Fruit fly (Drosophila melanogaster) whole organism, embryonic: ENCODE measurements around the gene Unc-115a.
A peak's percentile ranks its signal among the peaks of the same experiment; 100 is the strongest.

Experiments used
- Asciz ChIP-seq: fragments of 200-800 bp; sonication (Bioruptor generic); optimal IDR thresholded peaks from 2 replicates; lab custom pipeline; 2017; ENCODE audit warnings: missing biosample characterization, mild to moderate bottlenecking, missing genetic modification characterization, missing genetic modification reagents
- BtbVII ChIP-seq: fragments of 200-800 bp; sonication (Bioruptor generic); optimal IDR thresholded peaks from 3 replicates; lab custom pipeline; 2017; ENCODE audit warnings: missing biosample characterization, mild to moderate bottlenecking, missing genetic modification characterization
- CG1024 ChIP-seq: fragments of 200-800 bp; sonication (Bioruptor generic); IDR thresholded peaks from 2 replicates; pipeline ENCODE4 v1.3.6; 2022; ENCODE audit warnings: missing biosample characterization, missing genetic modification characterization
- CG10274 ChIP-seq: fragments of 200-800 bp; sonication (Bioruptor generic); optimal IDR thresholded peaks from 3 replicates; lab custom pipeline; 2017; ENCODE audit warnings: missing biosample characterization, mild to moderate bottlenecking, missing genetic modification characterization
- CG11093 ChIP-seq: fragments of 200-800 bp; sonication (Bioruptor generic); IDR thresholded peaks from 3 replicates; pipeline ENCODE4 v1.3.6; 2022; ENCODE audit warnings: missing biosample characterization, missing genetic modification characterization
- CG1602 ChIP-seq: fragments of 200-800 bp; sonication (Bioruptor generic); optimal IDR thresholded peaks from 3 replicates; lab custom pipeline; 2016; ENCODE audit warnings: missing biosample characterization, missing genetic modification characterization
- CG1603 ChIP-seq: fragments of 200-800 bp; sonication (Bioruptor generic); optimal IDR thresholded peaks from 2 replicates; lab custom pipeline; 2019; ENCODE audit warnings: missing biosample characterization, mild to moderate bottlenecking, missing genetic modification characterization, moderate library complexity
- CG16813 ChIP-seq: fragments of 200-800 bp; sonication (Bioruptor generic); IDR thresholded peaks from 3 replicates; pipeline ENCODE4 v1.3.6; 2022; ENCODE audit warnings: missing biosample characterization, missing genetic modification characterization; ENCODE audit not compliant: partially characterized antibody
- CG17359 ChIP-seq: fragments of 200-800 bp; sonication (Bioruptor generic); optimal IDR thresholded peaks from 3 replicates; lab custom pipeline; 2018; ENCODE audit warnings: missing biosample characterization, mild to moderate bottlenecking, missing genetic modification characterization, moderate library complexity
- CG1832 ChIP-seq: fragments of 200-800 bp; sonication (Bioruptor generic); optimal IDR thresholded peaks from 2 replicates; lab custom pipeline; 2017; ENCODE audit warnings: missing biosample characterization, mild to moderate bottlenecking, missing genetic modification characterization, inconsistent platforms
- CG2120 ChIP-seq: fragments of 200-800 bp; sonication (Bioruptor generic); optimal IDR thresholded peaks from 3 replicates; lab custom pipeline; 2016; ENCODE audit warnings: missing biosample characterization, missing genetic modification characterization
- CG2678 ChIP-seq: fragments of 200-800 bp; sonication (Bioruptor generic); optimal IDR thresholded peaks from 3 replicates; lab custom pipeline; 2019; ENCODE audit warnings: missing biosample characterization, mild to moderate bottlenecking, missing genetic modification characterization, moderate library complexity
- CG2712 ChIP-seq: fragments of 200-800 bp; optimal IDR thresholded peaks from 3 replicates; lab custom pipeline; 2019; ENCODE audit warnings: missing biosample characterization, mild to moderate bottlenecking, missing genetic modification characterization, moderate library complexity
- CG30403 ChIP-seq: fragments of 200-800 bp; sonication (Bioruptor generic); optimal IDR thresholded peaks from 3 replicates; lab custom pipeline; 2016; ENCODE audit warnings: missing biosample characterization, missing genetic modification characterization
- CG31388 ChIP-seq: fragments of 200-800 bp; sonication (Bioruptor generic); optimal IDR thresholded peaks from 2 replicates; lab custom pipeline; 2016; ENCODE audit warnings: missing biosample characterization, missing genetic modification characterization
- CG43689 ChIP-seq: fragments of 200-800 bp; sonication (Bioruptor generic); IDR thresholded peaks from 2 replicates; pipeline ENCODE4 v1.3.6; 2022; ENCODE audit warnings: missing biosample characterization, missing genetic modification characterization
- CG5180 ChIP-seq: fragments of 200-800 bp; sonication (Bioruptor generic); optimal IDR thresholded peaks from 3 replicates; lab custom pipeline; 2017; ENCODE audit warnings: missing biosample characterization, missing genetic modification characterization, mild to moderate bottlenecking, moderate library complexity, missing genetic modification reagents
- CG5953 ChIP-seq: fragments of 200-800 bp; sonication (Bioruptor generic); IDR thresholded peaks from 2 replicates; pipeline ENCODE4 v1.3.6; 2022; ENCODE audit warnings: missing biosample characterization, missing genetic modification characterization
- CG8290 ChIP-seq, 3 experiments: fragments of 200-800 bp; sonication (Bioruptor generic); optimal IDR thresholded peaks; 2 replicates each; lab custom pipeline; 2016 to 2019; ENCODE audit warnings: missing biosample characterization in 3 of 3, missing genetic modification characterization in 3 of 3, mild to moderate bottlenecking in 2 of 3, moderate library complexity in 1 of 3
- CG9609 ChIP-seq: fragments of 200-800 bp; sonication (Bioruptor generic); optimal IDR thresholded peaks from 3 replicates; lab custom pipeline; 2016; ENCODE audit warnings: missing biosample characterization, missing genetic modification characterization
- Dad ChIP-seq: fragments of 200-800 bp; sonication (Bioruptor generic); optimal IDR thresholded peaks from 3 replicates; lab custom pipeline; 2016; ENCODE audit warnings: missing biosample characterization, missing genetic modification characterization
- Doc2 ChIP-seq: fragments of 200-800 bp; sonication (Bioruptor generic); IDR thresholded peaks from 2 replicates; pipeline ENCODE4 v1.3.6; 2022; ENCODE audit warnings: missing biosample characterization, missing genetic modification characterization
- Fer1 ChIP-seq: fragments of 200-800 bp; sonication (Bioruptor generic); optimal IDR thresholded peaks from 2 replicates; lab custom pipeline; 2017; ENCODE audit warnings: missing biosample characterization, mild to moderate bottlenecking, missing genetic modification characterization
- HLH3B ChIP-seq: fragments of 200-800 bp; sonication (Bioruptor generic); IDR thresholded peaks from 2 replicates; pipeline ENCODE4 v1.3.6; 2022; ENCODE audit warnings: missing biosample characterization, missing genetic modification characterization
- HmgZ ChIP-seq: fragments of 200-800 bp; sonication (Bioruptor generic); optimal IDR thresholded peaks from 2 replicates; lab custom pipeline; 2018; ENCODE audit warnings: missing biosample characterization, mild to moderate bottlenecking, missing genetic modification characterization
- Hmx ChIP-seq: fragments of 200-800 bp; sonication (Bioruptor generic); optimal IDR thresholded peaks from 2 replicates; lab custom pipeline; 2016; ENCODE audit warnings: missing biosample characterization, missing genetic modification characterization
- NC2β ChIP-seq: fragments of 200-800 bp; sonication (Bioruptor generic); optimal IDR thresholded peaks from 2 replicates; lab custom pipeline; 2016; ENCODE audit warnings: missing biosample characterization, missing genetic modification characterization
- Optix ChIP-seq: fragments of 200-800 bp; sonication (Bioruptor generic); IDR thresholded peaks from 3 replicates; pipeline ENCODE4 v1.3.6; 2022; ENCODE audit warnings: missing biosample characterization, missing genetic modification characterization
- Six4 ChIP-seq: fragments of 200-800 bp; sonication (Bioruptor generic); optimal IDR thresholded peaks from 2 replicates; lab custom pipeline; 2016; ENCODE audit warnings: missing biosample characterization, missing genetic modification characterization
- Sry-δ ChIP-seq: fragments of 200-800 bp; sonication (Bioruptor generic); optimal IDR thresholded peaks from 2 replicates; lab custom pipeline; 2016; ENCODE audit warnings: missing biosample characterization, missing genetic modification characterization
- bsh ChIP-seq, 2 experiments: fragments of 200-800 bp; sonication (Bioruptor generic); optimal IDR thresholded peaks; 2 replicates each; lab custom pipeline; 2017 to 2018; ENCODE audit warnings: mild to moderate bottlenecking in 2 of 2, missing biosample characterization in 2 of 2, missing genetic modification characterization in 2 of 2, moderate library complexity in 1 of 2
- dmrt11E ChIP-seq: fragments of 200-800 bp; sonication (Bioruptor generic); optimal IDR thresholded peaks from 3 replicates; lab custom pipeline; 2018; ENCODE audit warnings: missing biosample characterization, mild to moderate bottlenecking, missing genetic modification characterization, moderate library complexity
- en ChIP-seq: fragments of 200-800 bp; sonication (Bioruptor generic); optimal IDR thresholded peaks from 2 replicates; lab custom pipeline; 2016; ENCODE audit warnings: missing biosample characterization, missing genetic modification characterization
- gem ChIP-seq: fragments of 200-800 bp; sonication (Bioruptor generic); optimal IDR thresholded peaks from 2 replicates; lab custom pipeline; 2019; ENCODE audit warnings: missing biosample characterization, mild to moderate bottlenecking, missing genetic modification characterization, moderate library complexity
- nom ChIP-seq: fragments of 200-800 bp; sonication (Bioruptor generic); optimal IDR thresholded peaks from 2 replicates; lab custom pipeline; 2017; ENCODE audit warnings: missing biosample characterization, missing genetic modification characterization, mild to moderate bottlenecking, moderate library complexity, missing genetic modification reagents
- odd ChIP-seq: fragments of 200-800 bp; sonication (Bioruptor generic); optimal IDR thresholded peaks from 2 replicates; lab custom pipeline; 2017; ENCODE audit warnings: missing biosample characterization, mild to moderate bottlenecking, missing genetic modification characterization
- onecut ChIP-seq: fragments of 200-800 bp; sonication (Bioruptor generic); IDR thresholded peaks from 2 replicates; pipeline ENCODE4 v1.3.6; 2022; ENCODE audit warnings: missing biosample characterization, missing genetic modification characterization
- otp ChIP-seq: fragments of 200-800 bp; sonication (Bioruptor generic); IDR thresholded peaks from 3 replicates; pipeline ENCODE4, ENCODE4 v1.3.6; 2022; ENCODE audit warnings: missing biosample characterization, missing genetic modification characterization
- pb ChIP-seq: fragments of 200-800 bp; sonication (Bioruptor generic); optimal IDR thresholded peaks from 3 replicates; lab custom pipeline; 2016; ENCODE audit warnings: missing biosample characterization, missing genetic modification characterization
- pita ChIP-seq: fragments of 200-800 bp; sonication (Bioruptor generic); optimal IDR thresholded peaks from 2 replicates; lab custom pipeline; 2017; ENCODE audit warnings: missing biosample characterization, mild to moderate bottlenecking, missing genetic modification characterization
- pum ChIP-seq: fragments of 200-800 bp; sonication (Bioruptor generic); optimal IDR thresholded peaks from 2 replicates; lab custom pipeline; 2016; ENCODE audit warnings: missing biosample characterization, missing genetic modification characterization
- ranshi ChIP-seq: fragments of 200-800 bp; sonication (Bioruptor generic); IDR thresholded peaks from 2 replicates; pipeline ENCODE4 v1.3.6; 2022; ENCODE audit warnings: missing biosample characterization, missing genetic modification characterization
- sc ChIP-seq, 3 experiments: fragments of >200 bp in 2 of 3; fragments of 200-800 bp in 1 of 3; sonication (Bioruptor generic) in 1 of 3; optimal IDR thresholded peaks; 2 replicates in 2 of 3; 3 replicates in 1 of 3; lab custom pipeline; 2017; ENCODE audit warnings: mild to moderate bottlenecking in 1 of 3, missing biosample characterization in 1 of 3, missing genetic modification characterization in 1 of 3, missing genetic modification reagents in 1 of 3
- sisA ChIP-seq: fragments of 200-800 bp; sonication (Bioruptor generic); IDR thresholded peaks from 2 replicates; pipeline ENCODE4 v1.3.6; 2022; ENCODE audit warnings: missing biosample characterization, missing genetic modification characterization
- slbo ChIP-seq: fragments of 200-800 bp; sonication (Bioruptor generic); IDR thresholded peaks from 2 replicates; pipeline ENCODE4 v1.3.6; 2022; ENCODE audit warnings: missing biosample characterization, missing genetic modification characterization
- sna ChIP-seq: fragments of 200-800 bp; sonication (Bioruptor generic); IDR thresholded peaks from 2 replicates; pipeline ENCODE4 v1.3.6; 2022; ENCODE audit warnings: missing biosample characterization, missing genetic modification characterization; ENCODE audit not compliant: partially characterized antibody
- tup ChIP-seq: fragments of 200-800 bp; sonication (Bioruptor generic); optimal IDR thresholded peaks from 2 replicates; lab custom pipeline; 2016; ENCODE audit warnings: missing biosample characterization, mild to moderate bottlenecking, missing genetic modification characterization, moderate library complexity
- vnd ChIP-seq: fragments of 200-800 bp; sonication (Bioruptor generic); IDR thresholded peaks from 3 replicates; pipeline ENCODE4 v1.3.6; 2022; ENCODE audit warnings: missing biosample characterization, missing genetic modification characterization; ENCODE audit not compliant: partially characterized antibody
- z ChIP-seq: fragments of 200-800 bp; sonication (Bioruptor generic); IDR thresholded peaks from 3 replicates; pipeline ENCODE4 v1.3.6; 2022; ENCODE audit warnings: missing biosample characterization, missing genetic modification characterization
- zfh2 ChIP-seq: fragments of 200-800 bp; sonication (Bioruptor generic); optimal IDR thresholded peaks from 2 replicates; lab custom pipeline; 2016; ENCODE audit warnings: missing biosample characterization, missing genetic modification characterization

The Unc-115a gene

dm6 chr3R:9702567-9702966 lies 2.6 kb downstream of the Unc-115a start (continued):
- TF ChIP-seq z (GFP tag; lab: Robert Waterston, UW): no peak
- TF ChIP-seq sna: no peak
- peak; percentile 76 for TF ChIP-seq CG8290 (GFP tag; optimal IDR thresholded peaks at IDR 0.05; lab: Kevin White, UChicago)
- peak in 1 of 2 experiments; percentile 92 for TF ChIP-seq CG8290 (tag; optimal IDR thresholded peaks at IDR 0.05; lab: Kevin White, UChicago)
- no peak for TF ChIP-seq sisA (GFP tag; lab: Robert Waterston, UW)
- TF ChIP-seq HLH3B: no peak
- peak; percentile 89 for TF ChIP-seq Asciz (GFP tag; lab: Kevin White, UChicago)
- peak; percentile 86 for TF ChIP-seq HmgZ (tag; lab: Kevin White, UChicago)
- no peak for TF ChIP-seq otp (GFP tag; lab: Robert Waterston, UW)
- peak; percentile 52 for TF ChIP-seq Sry-δ (GFP tag; lab: Kevin White, UChicago)
- peak; percentile 84 for TF ChIP-seq onecut
- TF ChIP-seq Hmx (GFP tag; lab: Kevin White, UChicago): peak; percentile 23
- peak; percentile 82 for TF ChIP-seq dmrt11E (tag; lab: Kevin White, UChicago)
- TF ChIP-seq bsh (GFP tag; optimal IDR thresholded peaks at IDR 0.05; lab: Kevin White, UChicago): peak in 1 of 2 experiments; percentile 90
- peak; percentile 70 for TF ChIP-seq en
- peak; percentile 71 for TF ChIP-seq Dad
- TF ChIP-seq gem (tag; lab: Kevin White, UChicago): peak; percentile 94
- peak; percentile 87 for TF ChIP-seq Six4
- TF ChIP-seq odd (GFP tag; lab: Kevin White, UChicago): peak; percentile 89
- no peak for TF ChIP-seq Doc2
- TF ChIP-seq vnd (GFP tag; lab: Robert Waterston, UW): no peak
- TF ChIP-seq nom (GFP tag; lab: Kevin White, UChicago): no peak
- TF ChIP-seq CG2678: peak; percentile 93
- peak; percentile 89 for TF ChIP-seq CG1603 (tag; lab: Kevin White, UChicago)
- peak; percentile 88 for TF ChIP-seq CG30403
- no peak for TF ChIP-seq CG1024 (GFP tag; lab: Robert Waterston, UW)
- no peak for TF ChIP-seq Optix
- peak; percentile 58 for TF ChIP-seq pb (GFP tag; lab: Kevin White, UChicago)
- peak; percentile 78 for TF ChIP-seq CG1602 (GFP tag; lab: Kevin White, UChicago)
- peak; percentile 69 for TF ChIP-seq CG5180 (GFP tag; lab: Kevin White, UChicago)
- TF ChIP-seq CG2120 (GFP tag; lab: Kevin White, UChicago): peak; percentile 91
- peak; percentile 82; the same call in 2 of the 3 replicates for TF ChIP-seq CG11093 (GFP tag; lab: Robert Waterston, UW)
- TF ChIP-seq CG31388 (GFP tag; lab: Kevin White, UChicago): peak; percentile 59
- TF ChIP-seq BtbVII (GFP tag; lab: Kevin White, UChicago): peak; percentile 92
- no peak for TF ChIP-seq slbo (GFP tag; lab: Robert Waterston, UW)
- peak; percentile 80 for TF ChIP-seq CG10274 (GFP tag; lab: Kevin White, UChicago)
- TF ChIP-seq CG17359: peak; percentile 95
- peak; percentile 91 for TF ChIP-seq CG2712 (tag; lab: Kevin White, UChicago)
- TF ChIP-seq CG5953 (GFP tag; lab: Robert Waterston, UW): no peak
- peak; percentile 73 for TF ChIP-seq pum (GFP tag; lab: Kevin White, UChicago)
- no peak for TF ChIP-seq CG43689 (GFP tag; lab: Robert Waterston, UW)
- TF ChIP-seq CG1832 (GFP tag; lab: Kevin White, UChicago): no peak
- TF ChIP-seq zfh2: peak; percentile 77
- TF ChIP-seq CG9609 (GFP tag; lab: Kevin White, UChicago): peak; percentile 61
- TF ChIP-seq CG16813: no peak
- peak; percentile 65 for TF ChIP-seq tup (GFP tag; lab: Kevin White, UChicago)
- peak; percentile 71 for TF ChIP-seq NC2β (GFP tag; lab: Kevin White, UChicago)
- peak; percentile 91 for TF ChIP-seq Fer1 (GFP tag; lab: Kevin White, UChicago)
- TF ChIP-seq pita (GFP tag; lab: Kevin White, UChicago): no peak
- no peak for TF ChIP-seq ranshi (GFP tag; lab: Robert Waterston, UW)
- TF ChIP-seq sc (optimal IDR thresholded peaks at IDR 0.05; lab: Kevin White, UChicago): no peak
- peak; percentile 79 for TF ChIP-seq sc (GFP tag; optimal IDR thresholded peaks at IDR 0.05; lab: Kevin White, UChicago)
